Worm (Caenorhabditis elegans) whole organism, L1 larva: ENCODE measurements around the gene vhp-1.
A peak's percentile ranks its signal among the peaks of the same experiment; 100 is the strongest.

Source experiments
- C04F5.9 ChIP-seq: sonication (generic microtip); optimal IDR thresholded peaks from 2 replicates; lab custom pipeline; 2016; ENCODE audit warnings: missing genetic modification characterization, missing compliant biosample characterization
- C34B4.2 ChIP-seq: sonication (generic microtip); optimal IDR thresholded peaks from 2 replicates; lab custom pipeline; 2017; ENCODE audit warnings: mild to moderate bottlenecking, missing genetic modification characterization, missing compliant biosample characterization
- Y116A8C.19 ChIP-seq: sonication (generic microtip); optimal IDR thresholded peaks from 2 replicates; lab custom pipeline; 2016; ENCODE audit warnings: missing compliant biosample characterization, missing genetic modification characterization, borderline replicate concordance
- aha-1 ChIP-seq: fragments of 150-350 bp; optimal IDR thresholded peaks from 2 replicates; lab custom pipeline; 2014; ENCODE audit warnings: missing biosample characterization, missing genetic modification characterization
- ama-1 ChIP-seq: fragments of 150-350 bp; optimal IDR thresholded peaks from 2 replicates; lab custom pipeline; 2014
- ceh-8 ChIP-seq: fragments of 200-800 bp; sonication (Bioruptor generic); optimal IDR thresholded peaks from 2 replicates; lab custom pipeline; 2018; ENCODE audit warnings: mild to moderate bottlenecking, missing genetic modification characterization, moderate library complexity, missing compliant biosample characterization
- ceh-88 ChIP-seq: fragments of 200-800 bp; sonication (Bioruptor generic); IDR thresholded peaks from 2 replicates; pipeline ENCODE4 v1.3.6; 2022; ENCODE audit warnings: missing genetic modification characterization, missing compliant biosample characterization
- ceh-90 ChIP-seq: sonication (generic microtip); optimal IDR thresholded peaks from 2 replicates; lab custom pipeline; 2016; ENCODE audit warnings: missing genetic modification characterization, missing compliant biosample characterization
- efl-1 ChIP-seq, 4 experiments: fragments of 150-350 bp; optimal IDR thresholded peaks in 3 of 4; peaks in 1 of 4; 1 replicate in 1 of 4; 2 replicates in 3 of 4; lab custom pipeline; 2014; ENCODE audit warnings: missing biosample characterization in 2 of 4, missing genetic modification characterization in 2 of 4, missing genetic modification reagents in 2 of 4
- elt-3 ChIP-seq, 6 experiments: fragments of 150-350 bp in 1 of 6; sonication (generic microtip); optimal IDR thresholded peaks; 2 replicates each; lab custom pipeline; 2017 to 2018; ENCODE audit warnings: missing biosample characterization in 6 of 6, missing genetic modification characterization in 6 of 6, inconsistent platforms in 1 of 6
- ets-5 ChIP-seq: fragments of 200-800 bp; sonication (Bioruptor generic); IDR thresholded peaks from 2 replicates; pipeline ENCODE4 v1.3.6; 2022; ENCODE audit warnings: missing genetic modification characterization, missing compliant biosample characterization
- fkh-8 ChIP-seq: sonication (generic microtip); optimal IDR thresholded peaks from 2 replicates; lab custom pipeline; 2016; ENCODE audit warnings: mild to moderate bottlenecking, missing genetic modification characterization, missing compliant biosample characterization
- grh-1 ChIP-seq: fragments of 200-800 bp; sonication (Bioruptor generic); IDR thresholded peaks from 2 replicates; pipeline ENCODE4 v1.3.6; 2022; ENCODE audit warnings: missing genetic modification reagents, missing genetic modification characterization, missing compliant biosample characterization
- hlh-4 ChIP-seq: sonication (generic microtip); optimal IDR thresholded peaks from 2 replicates; lab custom pipeline; 2016; ENCODE audit warnings: mild to moderate bottlenecking, missing genetic modification characterization, missing compliant biosample characterization
- irx-1 ChIP-seq: sonication (generic microtip); optimal IDR thresholded peaks from 2 replicates; lab custom pipeline; 2016; ENCODE audit warnings: missing genetic modification characterization, missing compliant biosample characterization
- isw-1 ChIP-seq: fragments of 200-800 bp; sonication (Bioruptor generic); IDR thresholded peaks from 2 replicates; pipeline ENCODE4 v1.3.6; 2022; ENCODE audit warnings: missing genetic modification characterization, missing compliant biosample characterization
- lin-13 ChIP-seq: fragments of 150-350 bp; optimal IDR thresholded peaks from 2 replicates; lab custom pipeline; 2014; ENCODE audit warnings: missing biosample characterization, missing genetic modification reagents, missing genetic modification characterization
- lin-14 ChIP-seq: fragments of 200-800 bp; sonication (Bioruptor generic); optimal IDR thresholded peaks from 2 replicates; lab custom pipeline; 2018; ENCODE audit warnings: mild to moderate bottlenecking, missing genetic modification characterization, moderate library complexity, missing compliant biosample characterization
- lin-35 ChIP-seq, 2 experiments: fragments of 150-350 bp; optimal IDR thresholded peaks; 2 replicates each; lab custom pipeline; 2014; ENCODE audit warnings: missing biosample characterization in 2 of 2, missing genetic modification characterization in 2 of 2, missing genetic modification reagents in 2 of 2
- lir-3 ChIP-seq: sonication (generic microtip); optimal IDR thresholded peaks from 2 replicates; lab custom pipeline; 2016; ENCODE audit warnings: mild to moderate bottlenecking, missing genetic modification characterization, moderate library complexity, missing compliant biosample characterization; ENCODE audit not compliant: poor library complexity
- nhr-11 ChIP-seq: fragments of 150-350 bp; optimal IDR thresholded peaks from 2 replicates; lab custom pipeline; 2014; ENCODE audit warnings: missing biosample characterization, missing genetic modification characterization
- nhr-20 ChIP-seq: sonication (generic microtip); optimal IDR thresholded peaks from 2 replicates; lab custom pipeline; 2016; ENCODE audit warnings: mild to moderate bottlenecking, missing genetic modification characterization, missing compliant biosample characterization
- nhr-47 ChIP-seq: sonication (generic microtip); optimal IDR thresholded peaks from 2 replicates; lab custom pipeline; 2016; ENCODE audit warnings: mild to moderate bottlenecking, missing genetic modification characterization, moderate library complexity, missing compliant biosample characterization
- nhr-71 ChIP-seq: sonication (generic microtip); optimal IDR thresholded peaks from 2 replicates; lab custom pipeline; 2016; ENCODE audit warnings: mild to moderate bottlenecking, missing genetic modification characterization, moderate library complexity, missing compliant biosample characterization
- nhr-77 ChIP-seq: fragments of 150-350 bp; optimal IDR thresholded peaks from 2 replicates; lab custom pipeline; 2014; ENCODE audit warnings: missing biosample characterization, missing genetic modification characterization
- nhr-85 ChIP-seq: sonication (generic microtip); peaks from one replicate; lab custom pipeline; 2016; ENCODE audit warnings: missing genetic modification characterization, inconsistent platforms, missing compliant biosample characterization
- nhr-90 ChIP-seq: sonication (generic microtip); optimal IDR thresholded peaks from 2 replicates; lab custom pipeline; 2016; ENCODE audit warnings: mild to moderate bottlenecking, missing genetic modification characterization, missing compliant biosample characterization; ENCODE audit not compliant: poor library complexity
- pag-3 ChIP-seq: sonication (generic microtip); optimal IDR thresholded peaks from 2 replicates; lab custom pipeline; 2017; ENCODE audit warnings: missing genetic modification characterization, mild to moderate bottlenecking, missing compliant biosample characterization, antibody characterized with exemption, borderline replicate concordance; ENCODE audit not compliant: insufficient read depth
- pqm-1 ChIP-seq: sonication (generic microtip); optimal IDR thresholded peaks from 3 replicates; lab custom pipeline; 2017; ENCODE audit warnings: missing biosample characterization, missing genetic modification characterization
- rnt-1 ChIP-seq: sonication (generic microtip); optimal IDR thresholded peaks from 2 replicates; lab custom pipeline; 2016; ENCODE audit warnings: mild to moderate bottlenecking, missing genetic modification characterization, moderate library complexity, missing compliant biosample characterization
- snu-23 ChIP-seq: sonication (generic microtip); optimal IDR thresholded peaks from 2 replicates; lab custom pipeline; 2016; ENCODE audit warnings: missing genetic modification characterization, missing compliant biosample characterization
- sox-4 ChIP-seq: sonication (generic microtip); optimal IDR thresholded peaks from 2 replicates; lab custom pipeline; 2016; ENCODE audit warnings: missing genetic modification characterization, missing compliant biosample characterization
- sptf-1 ChIP-seq: fragments of 150-350 bp; optimal IDR thresholded peaks from 2 replicates; lab custom pipeline; 2014; ENCODE audit warnings: missing biosample characterization, missing genetic modification characterization
- tbx-2 ChIP-seq: sonication (generic microtip); optimal IDR thresholded peaks from 2 replicates; lab custom pipeline; 2016; ENCODE audit warnings: missing genetic modification characterization, missing compliant biosample characterization
- tlp-1 ChIP-seq: fragments of 150-350 bp; optimal IDR thresholded peaks from 2 replicates; lab custom pipeline; 2014; ENCODE audit warnings: missing biosample characterization, missing genetic modification characterization
- unc-130 ChIP-seq: fragments of 150-350 bp; optimal IDR thresholded peaks from 2 replicates; lab custom pipeline; 2017; ENCODE audit warnings: missing biosample characterization, missing genetic modification characterization, inconsistent platforms
- unc-30 ChIP-seq: sonication (generic microtip); optimal IDR thresholded peaks from 2 replicates; lab custom pipeline; 2017; ENCODE audit warnings: missing biosample characterization, missing genetic modification characterization
- unc-62 ChIP-seq: fragments of 150-350 bp; optimal IDR thresholded peaks from 2 replicates; lab custom pipeline; 2014; ENCODE audit warnings: missing biosample characterization, missing genetic modification reagents, missing genetic modification characterization
- unc-98 ChIP-seq: fragments of 200-800 bp; sonication (Bioruptor generic); IDR thresholded peaks from 2 replicates; pipeline ENCODE4 v1.3.6; 2022; ENCODE audit warnings: missing genetic modification characterization, missing compliant biosample characterization

The vhp-1 gene

DNA sequence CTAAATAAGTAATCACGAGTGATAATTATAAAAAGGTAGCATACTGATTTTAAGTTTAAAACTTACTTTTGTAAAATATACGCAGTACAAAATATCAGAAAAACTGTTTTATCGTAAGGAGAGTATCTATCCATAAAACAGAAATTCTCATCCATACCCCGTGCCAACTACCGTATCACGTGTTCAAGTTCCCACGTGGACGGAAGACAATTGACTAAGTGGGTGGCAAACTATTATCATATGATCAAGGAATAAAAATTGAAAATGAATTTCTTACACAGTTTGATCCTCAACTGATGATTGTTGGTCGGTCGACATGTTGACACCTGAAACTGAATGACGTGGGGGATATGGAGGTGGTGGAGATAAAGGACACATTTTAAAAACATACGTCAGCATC lies 40.9 kb upstream of the vhp-1 start, which contains the start of gene pmt-1 (continued):
- TF ChIP-seq nhr-20 (tag; lab: Kevin White, UChicago) (peak; percentile 59), nhr-90 (peak; percentile 38), lin-13 (GFP tag; lab: Kevin White, UChicago) (no peak), hlh-4 (tag; lab: Kevin White, UChicago) (no peak)

- TF ChIP-seq elt-3 (tag; optimal IDR thresholded peaks at IDR 0.05; lab: Kevin White, UChicago) = peak in 1 of 6 experiments; percentile 8
- TF ChIP-seq lin-14 (GFP tag; lab: Kevin White, UChicago) = peak; percentile 57
- TF ChIP-seq lin-35 (GFP tag; optimal IDR thresholded peaks at IDR 0.05; lab: Kevin White, UChicago) = peak in 1 of 2 experiments; percentile 12
- peak; percentile 10 for TF ChIP-seq snu-23
- peak; percentile 80 for TF ChIP-seq nhr-85 (tag; lab: Kevin White, UChicago)
- peak; percentile 22 for TF ChIP-seq nhr-20 (tag; lab: Kevin White, UChicago)
- TF ChIP-seq pag-3 (tag; lab: Kevin White, UChicago) = no peak
- no peak for TF ChIP-seq C04F5.9 (tag; lab: Kevin White, UChicago)
Observed at ce11 chrII:5282740-5283281, 40.3 kb upstream of the vhp-1 start.

DNA sequence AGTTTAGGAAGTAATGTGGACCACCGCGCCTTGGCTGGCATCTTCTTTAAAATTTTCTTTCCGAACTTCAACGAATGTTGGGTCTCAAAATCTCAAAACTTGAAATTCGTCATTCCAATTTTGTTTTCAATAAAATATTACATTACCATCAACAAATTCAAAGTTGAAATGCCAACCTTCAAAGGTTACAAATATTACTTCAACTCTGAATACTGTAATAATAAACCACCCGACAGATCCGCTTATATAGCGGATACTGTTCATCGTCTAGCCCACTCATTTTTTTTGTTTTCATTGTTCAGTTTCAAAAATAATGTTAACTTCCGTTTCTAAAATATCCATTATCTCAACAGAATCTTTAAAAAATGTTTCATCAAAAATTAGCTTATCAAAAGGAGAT lies 38.0 kb upstream of the vhp-1 start, which contains the start of gene gur-5:
Gene gur-5, plus strand, starts transcription at position 301 of the 400 bp plus-strand sequence.
- no peak for TF ChIP-seq Y116A8C.19 (tag; lab: Kevin White, UChicago)
- no peak for TF ChIP-seq ets-5 (GFP tag; lab: Robert Waterston, UW)
- TF ChIP-seq pqm-1 (tag; lab: Kevin White, UChicago) = no peak
- TF ChIP-seq irx-1 (tag; lab: Kevin White, UChicago) = no peak
- TF ChIP-seq C34B4.2 (tag; lab: Kevin White, UChicago) = no peak
- no peak for TF ChIP-seq nhr-47 (tag; lab: Kevin White, UChicago)
- TF ChIP-seq unc-130 (tag; lab: Kevin White, UChicago) = no peak
- TF ChIP-seq aha-1 (tag; lab: Kevin White, UChicago) = no peak
- no peak for TF ChIP-seq rnt-1
- TF ChIP-seq sptf-1 = no peak
- no peak for TF ChIP-seq ceh-88 (GFP tag; lab: Robert Waterston, UW)

ce11 chrII:5289142-5289541 lies 33.9 kb upstream of the vhp-1 start, which contains the start of gene ZK622.5:
Gene ZK622.5, plus strand, starts transcription at chrII:5289442.
- no peak for TF ChIP-seq Y116A8C.19 (tag; lab: Kevin White, UChicago)
- no peak for TF ChIP-seq unc-62 (GFP tag; lab: Kevin White, UChicago)
- TF ChIP-seq nhr-71 = no peak
- no peak for TF ChIP-seq tlp-1
- TF ChIP-seq lir-3 (tag; lab: Kevin White, UChicago) = no peak
- TF ChIP-seq snu-23 = no peak
- TF ChIP-seq unc-98 (GFP tag; lab: Robert Waterston, UW) = no peak
- no peak for TF ChIP-seq ceh-8 (GFP tag; lab: Kevin White, UChicago)
- TF ChIP-seq fkh-8 (tag; lab: Kevin White, UChicago) = no peak
- no peak for TF ChIP-seq nhr-11 (tag; lab: Kevin White, UChicago)

DNA sequence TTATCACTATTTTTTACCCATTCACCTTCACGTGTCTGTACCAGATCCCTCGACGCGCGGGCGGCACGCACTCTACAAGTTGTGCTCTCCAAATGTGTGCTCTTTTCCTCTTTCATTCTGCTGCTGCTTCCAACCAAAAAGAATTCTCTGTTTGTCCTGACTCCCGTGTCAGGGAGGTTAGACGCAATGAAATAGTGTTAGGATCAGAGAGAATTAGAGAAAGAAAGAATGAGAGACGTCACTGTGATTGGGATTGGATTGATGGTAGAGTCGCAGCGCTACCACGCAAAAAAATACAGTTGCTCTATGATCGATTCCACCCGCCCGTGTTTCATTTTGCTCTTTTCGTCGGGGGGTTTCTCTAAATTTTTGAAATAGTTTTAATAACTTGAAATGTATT lies 32.0 kb upstream of the vhp-1 start:
- TF ChIP-seq efl-1 (optimal IDR thresholded peaks at IDR 0.05; lab: Kevin White, UChicago) = no peak
- peak in 1 of 2 experiments; percentile 44 for TF ChIP-seq efl-1 (GFP tag; optimal IDR thresholded peaks at IDR 0.05 in 1 of 2; lab: Kevin White, UChicago)
- peak; percentile 1 for TF ChIP-seq nhr-71
- no peak for TF ChIP-seq sox-4 (tag; lab: Kevin White, UChicago)
- TF ChIP-seq isw-1 (GFP tag; lab: Robert Waterston, UW) = no peak
- no peak for TF ChIP-seq ceh-88 (GFP tag; lab: Robert Waterston, UW)
- TF ChIP-seq ama-1 = no peak
- peak; percentile 57 for TF ChIP-seq tbx-2
- TF ChIP-seq grh-1 (GFP tag; lab: Robert Waterston, UW) = no peak
- no peak for TF ChIP-seq unc-30 (tag; lab: Kevin White, UChicago)
- peak; percentile 56 for TF ChIP-seq nhr-77 (tag; lab: Kevin White, UChicago)
- TF ChIP-seq lin-14 (GFP tag; lab: Kevin White, UChicago) = peak; percentile 32
- TF ChIP-seq ceh-90 (tag; lab: Kevin White, UChicago) = no peak
- peak; percentile 24 for TF ChIP-seq nhr-20 (tag; lab: Kevin White, UChicago)
